Worm (Caenorhabditis elegans): Measurements from ENCODE around the gene K01D12.10.

ce11 chrV:12443754-12444153 lies 37.7 kb downstream of the K01D12.10 start, which contains the start of gene pals-39:
- TF ChIP-seq ztf-29 (GFP tag; IDR thresholded peaks at IDR 0.05) (no peak), klf-2 (GFP tag; conservative IDR thresholded peaks at IDR 0.05) (no peak), cog-1 (tag; optimal IDR thresholded peaks at IDR 0.05) (no peak), flt-1 (GFP tag; IDR thresholded peaks at IDR 0.05) (no peak), ref-1 (GFP tag; conservative IDR thresholded peaks at IDR 0.05) (no peak), tab-1 (GFP tag; IDR thresholded peaks at IDR 0.05) (no peak), T22C8.4 (GFP tag; IDR thresholded peaks at IDR 0.05) (no peak), med-1 (GFP tag; optimal IDR thresholded peaks at IDR 0.05; ENCODE audit: insufficient read depth) (no peak)
